Worm (Caenorhabditis elegans) whole organism, L4 larva: ENCODE data around the gene oac-22.

Experiments used
- F26F4.8 ChIP-seq: fragments of 200-800 bp; sonication (Bioruptor generic); conservative IDR thresholded peaks from 2 replicates; pipeline ENCODE4 v1.3.6; 2022; ENCODE audit warnings: missing genetic modification characterization, missing compliant biosample characterization
- Y48G9A.11 ChIP-seq: fragments of 200-800 bp; sonication (Bioruptor generic); IDR thresholded peaks from 2 replicates; pipeline ENCODE4 v1.3.6; 2022; ENCODE audit warnings: missing genetic modification reagents, missing genetic modification characterization, missing compliant biosample characterization
- Y5F2A.4 ChIP-seq: fragments of 200-800 bp; sonication (Bioruptor generic); optimal IDR thresholded peaks from 2 replicates; lab custom pipeline; 2018; ENCODE audit warnings: mild to moderate bottlenecking, missing genetic modification characterization, missing compliant biosample characterization
- aha-1 ChIP-seq: fragments of 150-350 bp; peaks from one replicate; lab custom pipeline; 2014; ENCODE audit warnings: missing biosample characterization, missing genetic modification characterization
- aly-2 ChIP-seq: sonication (generic microtip); optimal IDR thresholded peaks from 2 replicates; lab custom pipeline; 2018; ENCODE audit warnings: missing biosample characterization, missing genetic modification characterization
- ama-1 ChIP-seq: fragments of 150-350 bp; optimal IDR thresholded peaks from 2 replicates; lab custom pipeline; 2014; ENCODE audit warnings: inconsistent platforms, mixed read lengths
- arid-1 ChIP-seq: fragments of 200-800 bp; sonication (Bioruptor generic); conservative IDR thresholded peaks from 2 replicates; pipeline ENCODE4 v1.3.6; 2022; ENCODE audit warnings: missing genetic modification reagents, missing genetic modification characterization, missing compliant biosample characterization
- ces-1 ChIP-seq: fragments of 150-350 bp; sonication (generic microtip); optimal IDR thresholded peaks from 4 replicates; lab custom pipeline; 2014; ENCODE audit warnings: missing biosample characterization, missing genetic modification reagents, missing genetic modification characterization
- ctbp-1 ChIP-seq: fragments of 200-800 bp; sonication (Bioruptor generic); IDR thresholded peaks from 2 replicates; pipeline ENCODE4 v1.3.6; 2022; ENCODE audit warnings: missing genetic modification reagents, missing genetic modification characterization, missing compliant biosample characterization
- daf-16 ChIP-seq, 3 experiments: sonication (generic microtip); optimal IDR thresholded peaks; 2 replicates each; lab custom pipeline; 2016 to 2017; ENCODE audit warnings: missing genetic modification characterization in 3 of 3, missing genetic modification reagents in 3 of 3, mild to moderate bottlenecking in 2 of 3, missing compliant biosample characterization in 2 of 3, missing biosample characterization in 1 of 3, moderate library complexity in 1 of 3
- daf-19 ChIP-seq: fragments of 200-800 bp; sonication (Bioruptor generic); conservative IDR thresholded peaks from 2 replicates; pipeline ENCODE4 v1.3.6; 2022; ENCODE audit warnings: missing genetic modification characterization, missing compliant biosample characterization
- dmd-9 ChIP-seq: fragments of 200-800 bp; sonication (Bioruptor generic); IDR thresholded peaks from 2 replicates; pipeline ENCODE4 v1.3.6; 2022; ENCODE audit warnings: missing genetic modification reagents, missing genetic modification characterization, missing compliant biosample characterization
- dpl-1 ChIP-seq: fragments of 150-350 bp; optimal IDR thresholded peaks from 2 replicates; lab custom pipeline; 2014; ENCODE audit warnings: missing biosample characterization, missing genetic modification reagents, missing genetic modification characterization
- dve-1 ChIP-seq: sonication (generic microtip); optimal IDR thresholded peaks from 2 replicates; lab custom pipeline; 2017; ENCODE audit warnings: antibody characterized with exemption, mild to moderate bottlenecking, missing genetic modification characterization, missing compliant biosample characterization; ENCODE audit not compliant: insufficient read depth
- egl-27 ChIP-seq: sonication (generic microtip); optimal IDR thresholded peaks from 3 replicates; lab custom pipeline; 2017; ENCODE audit warnings: missing biosample characterization, missing genetic modification reagents, missing genetic modification characterization
- egl-43 ChIP-seq: fragments of 200-800 bp; sonication (Bioruptor generic); IDR thresholded peaks from 2 replicates; pipeline ENCODE4 v1.3.6; 2022; ENCODE audit warnings: missing genetic modification reagents, missing genetic modification characterization, missing compliant biosample characterization
- fos-1 ChIP-seq: fragments of 150-350 bp; optimal IDR thresholded peaks from 2 replicates; lab custom pipeline; 2014; ENCODE audit warnings: missing biosample characterization, missing genetic modification characterization
- lim-7 ChIP-seq: fragments of 200-800 bp; sonication (Bioruptor generic); IDR thresholded peaks from 2 replicates; pipeline ENCODE4 v1.3.6; 2022; ENCODE audit warnings: missing genetic modification characterization, missing compliant biosample characterization
- lin-1 ChIP-seq: fragments of 200-800 bp; sonication (Bioruptor generic); IDR thresholded peaks from 2 replicates; pipeline ENCODE4 v1.3.6; 2022; ENCODE audit warnings: missing genetic modification reagents, missing genetic modification characterization, missing compliant biosample characterization
- lin-38 ChIP-seq: fragments of 200-800 bp; sonication (Bioruptor generic); IDR thresholded peaks from 2 replicates; pipeline ENCODE4 v1.3.6; 2022; ENCODE audit warnings: missing genetic modification reagents, missing genetic modification characterization, missing compliant biosample characterization
- mdl-1 ChIP-seq, 2 experiments: fragments of 150-350 bp in 1 of 2; sonication (generic microtip) in 1 of 2; optimal IDR thresholded peaks; 2 replicates each; lab custom pipeline; 2014 to 2017; ENCODE audit warnings: missing biosample characterization in 2 of 2, missing genetic modification characterization in 2 of 2
- mdt-29 ChIP-seq: fragments of 200-800 bp; sonication (Bioruptor generic); IDR thresholded peaks from 2 replicates; pipeline ENCODE4 v1.3.6; 2022; ENCODE audit warnings: missing genetic modification reagents, missing genetic modification characterization, missing compliant biosample characterization
- mxl-2 ChIP-seq: fragments of 200-800 bp; sonication (Bioruptor generic); conservative IDR thresholded peaks from 2 replicates; pipeline ENCODE4 v1.3.6; 2022; ENCODE audit warnings: missing genetic modification reagents, missing genetic modification characterization, missing compliant biosample characterization
- mxl-3 ChIP-seq: fragments of 200-800 bp; sonication (Bioruptor generic); optimal IDR thresholded peaks from 2 replicates; lab custom pipeline; 2018; ENCODE audit warnings: mild to moderate bottlenecking, missing genetic modification characterization, missing compliant biosample characterization
- nhr-111 ChIP-seq: fragments of 200-800 bp; sonication (Bioruptor generic); optimal IDR thresholded peaks from 2 replicates; lab custom pipeline; 2018; ENCODE audit warnings: mild to moderate bottlenecking, missing genetic modification characterization, missing compliant biosample characterization
- nhr-25 ChIP-seq: sonication (generic microtip); optimal IDR thresholded peaks from 2 replicates; lab custom pipeline; 2017; ENCODE audit warnings: missing genetic modification characterization, mild to moderate bottlenecking, missing compliant biosample characterization, antibody characterized with exemption, moderate library complexity, borderline replicate concordance; ENCODE audit not compliant: insufficient read depth
- nhr-28 ChIP-seq: fragments of 150-350 bp; optimal IDR thresholded peaks from 2 replicates; lab custom pipeline; 2014; ENCODE audit warnings: missing biosample characterization, missing genetic modification characterization
- nhr-42 ChIP-seq: fragments of 200-800 bp; sonication (Bioruptor generic); IDR thresholded peaks from 2 replicates; pipeline ENCODE4 v1.3.6; 2022; ENCODE audit warnings: missing genetic modification characterization, missing compliant biosample characterization
- nhr-76 ChIP-seq: fragments of 150-350 bp; optimal IDR thresholded peaks from 2 replicates; lab custom pipeline; 2014; ENCODE audit warnings: missing biosample characterization, missing genetic modification characterization
- nhr-77 ChIP-seq: fragments of 150-350 bp; optimal IDR thresholded peaks from 2 replicates; lab custom pipeline; 2014; ENCODE audit warnings: missing biosample characterization, missing genetic modification characterization
- snpc-1.2 ChIP-seq: fragments of 200-800 bp; sonication (Bioruptor generic); IDR thresholded peaks from 2 replicates; pipeline ENCODE4 v1.3.6; 2022; ENCODE audit warnings: missing genetic modification reagents, missing genetic modification characterization, missing compliant biosample characterization
- spr-3 ChIP-seq: fragments of 200-800 bp; sonication (Bioruptor generic); optimal IDR thresholded peaks from 2 replicates; lab custom pipeline; 2018; ENCODE audit warnings: mild to moderate bottlenecking, missing genetic modification characterization, missing compliant biosample characterization
- zfp-2 ChIP-seq: sonication (generic microtip); optimal IDR thresholded peaks from 2 replicates; lab custom pipeline; 2016; ENCODE audit warnings: mild to moderate bottlenecking, missing genetic modification characterization, missing compliant biosample characterization
- zfp-3 ChIP-seq: fragments of 200-800 bp; sonication (Bioruptor generic); conservative IDR thresholded peaks from 2 replicates; pipeline ENCODE4 v1.3.6; 2022; ENCODE audit warnings: missing genetic modification reagents, missing genetic modification characterization, missing compliant biosample characterization

The oac-22 gene

DNA sequence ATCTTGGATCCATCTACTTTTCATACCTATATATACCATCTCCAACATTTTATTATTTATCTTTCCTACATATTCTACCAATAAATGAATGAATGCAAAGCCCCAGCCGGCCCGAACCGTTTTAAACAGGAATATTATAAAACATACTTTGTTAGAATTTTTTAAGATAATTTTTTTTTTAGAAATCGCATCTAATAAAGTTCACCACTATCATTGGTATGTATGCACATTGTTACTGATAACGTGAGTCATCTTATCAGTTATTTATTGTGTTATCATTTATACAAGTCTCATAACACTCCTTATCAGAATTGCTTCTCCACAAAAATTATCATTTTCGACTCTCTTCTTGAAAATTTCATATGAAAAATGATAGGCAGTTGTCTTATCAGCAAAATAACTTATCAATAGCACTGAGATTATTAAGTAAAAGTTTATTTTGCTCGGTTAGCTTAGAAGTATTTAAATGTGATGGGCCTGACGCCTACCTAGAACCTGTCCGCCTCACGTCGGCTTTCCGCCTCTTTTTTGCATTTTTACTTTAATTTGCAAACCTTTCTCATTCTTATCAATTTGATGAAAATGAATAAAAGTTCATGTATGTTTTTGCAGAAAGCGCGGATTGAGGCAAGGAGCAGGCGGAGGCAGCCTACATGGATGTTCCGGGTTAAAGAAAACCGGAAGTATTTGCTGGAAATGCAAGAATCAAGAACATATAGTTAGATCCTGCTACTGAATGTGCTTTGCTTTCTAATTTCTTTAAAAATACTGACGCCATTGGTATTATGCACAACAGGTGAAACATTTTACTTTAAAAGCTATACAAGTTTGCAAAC, 14.5 kb downstream of the oac-22 start, which contains the start of gene srz-62 (continued):
- TF ChIP-seq dmd-9 (GFP tag; lab: Robert Waterston, UW) (no peak), lin-1 (GFP tag; lab: Robert Waterston, UW) (peak; percentile 97), lin-38 (GFP tag; lab: Robert Waterston, UW) (no peak), egl-27 (tag; lab: Kevin White, UChicago) (no peak), nhr-76 (tag; lab: Kevin White, UChicago) (no peak), zfp-3 (GFP tag; lab: Robert Waterston, UW) (0 out of 2 replicates have a peak, but pooled peaks have one; percentile 26), ctbp-1 (GFP tag; lab: Robert Waterston, UW) (no peak), fos-1 (tag; lab: Kevin White, UChicago) (peak; percentile 87), aly-2 (tag; lab: Kevin White, UChicago) (no peak), dpl-1 (GFP tag; lab: Kevin White, UChicago) (no peak), daf-16 (GFP tag; optimal IDR thresholded peaks at IDR 0.05; lab: Kevin White, UChicago) (peak in 1 of 2 experiments; percentile 76), daf-16 (tag; optimal IDR thresholded peaks at IDR 0.05; lab: Kevin White, UChicago) (peak; percentile 97), mxl-3 (GFP tag; lab: Kevin White, UChicago) (peak; percentile 13), mxl-2 (GFP tag; lab: Robert Waterston, UW) (no peak), nhr-111 (GFP tag; lab: Kevin White, UChicago) (no peak), lim-7 (GFP tag; lab: Robert Waterston, UW) (no peak), F26F4.8 (no peak)
- TF ChIP-seq, all 104 proteins: peak for 21

- no peak for TF ChIP-seq mdt-29
- no peak for TF ChIP-seq F26F4.8
- TF ChIP-seq snpc-1.2 (GFP tag; lab: Robert Waterston, UW): no peak
- no peak for TF ChIP-seq ctbp-1 (GFP tag; lab: Robert Waterston, UW)
Observed at ce11 chrIV:3902955-3903354, 17.5 kb downstream of the oac-22 start, which contains the start of gene F56D6.6. Gene F56D6.6, plus strand, starts transcription at chrIV:3903255.

ce11 chrIV:3904620-3905019, 19.2 kb downstream of the oac-22 start, which contains the start of gene F56D6.21:
Gene F56D6.21, plus strand, starts transcription at chrIV:3904920.
- no peak for TF ChIP-seq nhr-42 (GFP tag; lab: Robert Waterston, UW)
- TF ChIP-seq mdl-1 (tag; optimal IDR thresholded peaks at IDR 0.05; lab: Kevin White, UChicago): no peak

ce11 chrIV:3906393-3906792, 20.9 kb downstream of the oac-22 start, which contains the start of gene F56D6.11:
Gene F56D6.11, minus strand, starts transcription at chrIV:3906493.
- TF ChIP-seq daf-19 (GFP tag; lab: Robert Waterston, UW) (no peak), Y5F2A.4 (no peak), dmd-9 (GFP tag; lab: Robert Waterston, UW) (no peak), aha-1 (tag; lab: Kevin White, UChicago) (no peak), lin-38 (GFP tag; lab: Robert Waterston, UW) (no peak), lim-7 (GFP tag; lab: Robert Waterston, UW) (no peak), aly-2 (tag; lab: Kevin White, UChicago) (no peak), mxl-2 (GFP tag; lab: Robert Waterston, UW) (no peak), egl-43 (no peak), nhr-25 (tag; lab: Kevin White, UChicago) (no peak), zfp-2 (tag; lab: Kevin White, UChicago) (no peak), mdt-29 (no peak), Y48G9A.11 (GFP tag; lab: Robert Waterston, UW) (no peak), nhr-77 (no peak), spr-3 (no peak), nhr-28 (tag; lab: Kevin White, UChicago) (no peak), ces-1 (GFP tag; lab: Kevin White, UChicago) (no peak), ama-1 (lab: Kevin White, UChicago) (no peak), arid-1 (no peak), dve-1 (tag; lab: Kevin White, UChicago) (no peak)
